Worm (Caenorhabditis elegans) whole organism, mixed stage, embryonic: ENCODE results near the gene F07C6.6.

Experiments
- elt-1 ChIP-seq: sonication (generic microtip); optimal IDR thresholded peaks from 2 replicates; lab custom pipeline; 2017; ENCODE audit warnings: missing genetic modification characterization, mild to moderate bottlenecking, missing compliant biosample characterization, antibody characterized with exemption, moderate library complexity, borderline replicate concordance; ENCODE audit not compliant: insufficient read depth
- elt-3 ChIP-seq: fragments of 150-350 bp; optimal IDR thresholded peaks from 2 replicates; lab custom pipeline; 2014; ENCODE audit warnings: missing biosample characterization, missing genetic modification characterization
- lin-13 ChIP-seq: fragments of 150-350 bp; optimal IDR thresholded peaks from 2 replicates; lab custom pipeline; 2014; ENCODE audit warnings: missing biosample characterization, missing genetic modification characterization
- lin-32 ChIP-seq: fragments of 200-800 bp; sonication (Bioruptor generic); optimal IDR thresholded peaks from 2 replicates; lab custom pipeline; 2018; ENCODE audit warnings: mild to moderate bottlenecking, missing genetic modification characterization, missing compliant biosample characterization
- mep-1 ChIP-seq: fragments of 150-350 bp; optimal IDR thresholded peaks from 2 replicates; lab custom pipeline; 2017; ENCODE audit warnings: missing biosample characterization, missing genetic modification reagents, missing genetic modification characterization, inconsistent platforms
- nhr-237 ChIP-seq: fragments of 150-350 bp; optimal IDR thresholded peaks from 2 replicates; lab custom pipeline; 2014; ENCODE audit warnings: missing biosample characterization, missing genetic modification characterization
- nhr-28 ChIP-seq: fragments of 150-350 bp; optimal IDR thresholded peaks from 2 replicates; lab custom pipeline; 2014; ENCODE audit warnings: missing biosample characterization, missing genetic modification characterization
- sem-2 ChIP-seq: fragments of 200-800 bp; sonication (Bioruptor generic); optimal IDR thresholded peaks from 2 replicates; lab custom pipeline; 2018; ENCODE audit warnings: mild to moderate bottlenecking, missing genetic modification characterization, missing compliant biosample characterization
- snpc-4 ChIP-seq: fragments of 150-350 bp; optimal IDR thresholded peaks from 2 replicates; lab custom pipeline; 2014; ENCODE audit warnings: missing biosample characterization, missing genetic modification characterization
- unc-120 ChIP-seq: sonication (generic microtip); optimal IDR thresholded peaks from 2 replicates; lab custom pipeline; 2017; ENCODE audit warnings: missing genetic modification characterization, missing compliant biosample characterization; ENCODE audit not compliant: poor library complexity, severe bottlenecking
- unc-39 ChIP-seq: fragments of 150-350 bp; optimal IDR thresholded peaks from 2 replicates; lab custom pipeline; 2014; ENCODE audit warnings: missing biosample characterization, missing genetic modification characterization
- unc-62 ChIP-seq: fragments of 150-350 bp; optimal IDR thresholded peaks from 2 replicates; lab custom pipeline; 2014; ENCODE audit warnings: missing biosample characterization, missing genetic modification reagents, missing genetic modification characterization
- ztf-11 ChIP-seq: fragments of 150-350 bp; optimal IDR thresholded peaks from 2 replicates; lab custom pipeline; 2014; ENCODE audit warnings: missing biosample characterization, missing genetic modification characterization

ce11 chrIV:12842121-12842520 lies 49.5 kb downstream of the F07C6.6 start:
- TF ChIP-seq snpc-4 (no peak), unc-120 (no peak), mep-1 (no peak), nhr-237 (no peak), unc-39 (tag; lab: Kevin White, UChicago) (no peak), nhr-28 (tag; lab: Kevin White, UChicago) (no peak), unc-62 (GFP tag; lab: Kevin White, UChicago) (no peak), sem-2 (GFP tag; lab: Kevin White, UChicago) (no peak), elt-1 (tag; lab: Kevin White, UChicago) (no peak), ztf-11 (tag; lab: Kevin White, UChicago) (no peak), lin-32 (GFP tag; lab: Kevin White, UChicago) (no peak), elt-3 (tag; lab: Kevin White, UChicago) (no peak), lin-13 (tag; lab: Kevin White, UChicago) (no peak)
